Worm (Caenorhabditis elegans) whole organism, L2 larva: Measurements from ENCODE around the gene dpr-1.

ENCODE experiments used
- R02D3.7 ChIP-seq: fragments of 150-350 bp; optimal IDR thresholded peaks from 2 replicates; lab custom pipeline; 2014; ENCODE audit warnings: missing biosample characterization, missing genetic modification characterization
- ZK546.5 ChIP-seq: sonication (generic microtip); optimal IDR thresholded peaks from 2 replicates; lab custom pipeline; 2017; ENCODE audit warnings: missing biosample characterization, missing genetic modification characterization
- aly-2 ChIP-seq: fragments of 150-350 bp; optimal IDR thresholded peaks from 2 replicates; lab custom pipeline; 2014; ENCODE audit warnings: missing biosample characterization, missing genetic modification characterization
- blmp-1 ChIP-seq: sonication (generic microtip); optimal IDR thresholded peaks from 2 replicates; lab custom pipeline; 2017; ENCODE audit warnings: missing genetic modification characterization, mild to moderate bottlenecking, missing compliant biosample characterization, antibody characterized with exemption, moderate library complexity; ENCODE audit not compliant: insufficient read depth
- fos-1 ChIP-seq: fragments of 150-350 bp; optimal IDR thresholded peaks from 2 replicates; lab custom pipeline; 2014; ENCODE audit warnings: missing biosample characterization, missing genetic modification characterization
- lin-13 ChIP-seq: fragments of 150-350 bp; optimal IDR thresholded peaks from 2 replicates; lab custom pipeline; 2014; ENCODE audit warnings: missing biosample characterization, missing genetic modification reagents, missing genetic modification characterization
- nhr-12 ChIP-seq: fragments of 150-350 bp; optimal IDR thresholded peaks from 2 replicates; lab custom pipeline; 2014; ENCODE audit warnings: missing biosample characterization, missing genetic modification characterization
- nhr-237 ChIP-seq: fragments of 150-350 bp; optimal IDR thresholded peaks from 2 replicates; lab custom pipeline; 2014; ENCODE audit warnings: missing biosample characterization, missing genetic modification characterization
- peb-1 ChIP-seq: fragments of 150-350 bp; optimal IDR thresholded peaks from 2 replicates; lab custom pipeline; 2014; ENCODE audit warnings: missing biosample characterization, missing genetic modification characterization
- skn-1 ChIP-seq: sonication (generic microtip); optimal IDR thresholded peaks from 2 replicates; lab custom pipeline; 2017; ENCODE audit warnings: missing biosample characterization, missing genetic modification characterization
- unc-62 ChIP-seq: fragments of 150-350 bp; optimal IDR thresholded peaks from 2 replicates; lab custom pipeline; 2014; ENCODE audit warnings: missing biosample characterization, missing genetic modification reagents, missing genetic modification characterization
- ztf-11 ChIP-seq: sonication (generic microtip); optimal IDR thresholded peaks from 2 replicates; lab custom pipeline; 2017; ENCODE audit warnings: missing biosample characterization, missing genetic modification characterization

DNA sequence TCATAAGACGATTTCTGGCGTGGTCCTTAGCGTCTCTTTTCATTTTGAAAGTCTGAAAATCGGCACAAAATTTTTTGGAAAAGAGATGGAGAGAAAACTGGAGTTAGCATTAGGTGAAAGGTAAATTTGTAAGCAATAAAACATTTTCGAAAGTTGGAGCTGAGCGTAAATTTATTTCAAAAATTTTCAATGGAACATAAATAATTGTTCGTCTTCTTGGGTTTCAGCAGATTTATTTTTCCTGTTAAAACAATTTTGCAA, 33.1 kb downstream of the dpr-1 start, which contains the start of gene C06B3.6:
- TF ChIP-seq nhr-237 (tag; lab: Kevin White, UChicago), result no peak
- no peak for TF ChIP-seq blmp-1
- TF ChIP-seq ztf-11, result no peak
- no peak for TF ChIP-seq nhr-12 (tag; lab: Kevin White, UChicago)
- no peak for TF ChIP-seq ZK546.5 (tag; lab: Kevin White, UChicago)
- no peak for TF ChIP-seq unc-62 (GFP tag; lab: Kevin White, UChicago)
- no peak for TF ChIP-seq skn-1
- TF ChIP-seq fos-1, result no peak
- no peak for TF ChIP-seq lin-13 (GFP tag; lab: Kevin White, UChicago)
- TF ChIP-seq aly-2 (tag; lab: Kevin White, UChicago), result no peak
- no peak for TF ChIP-seq peb-1 (tag; lab: Kevin White, UChicago)
- TF ChIP-seq R02D3.7 (tag; lab: Kevin White, UChicago), result no peak
